Worm (Caenorhabditis elegans) whole organism, L2 larva: ENCODE results near the gene F52H2.3.

Experiments used
- C34F6.9 ChIP-seq: fragments of 150-350 bp; optimal IDR thresholded peaks from 2 replicates; lab custom pipeline; 2014; ENCODE audit warnings: missing biosample characterization, missing genetic modification characterization
- F13H6.1 ChIP-seq: sonication (generic microtip); optimal IDR thresholded peaks from 2 replicates; lab custom pipeline; 2016; ENCODE audit warnings: missing genetic modification characterization, missing compliant biosample characterization
- Y55F3AM.14 ChIP-seq: fragments of 200-800 bp; sonication (Bioruptor generic); optimal IDR thresholded peaks from 2 replicates; lab custom pipeline; 2018; ENCODE audit warnings: mild to moderate bottlenecking, missing genetic modification characterization, missing compliant biosample characterization
- ZK546.5 ChIP-seq: sonication (generic microtip); optimal IDR thresholded peaks from 2 replicates; lab custom pipeline; 2017; ENCODE audit warnings: missing biosample characterization, missing genetic modification characterization
- alr-1 ChIP-seq: fragments of 150-350 bp; optimal IDR thresholded peaks from 2 replicates; lab custom pipeline; 2014; ENCODE audit warnings: missing biosample characterization, missing genetic modification characterization
- ceh-16 ChIP-seq: fragments of 150-350 bp; optimal IDR thresholded peaks from 2 replicates; lab custom pipeline; 2014; ENCODE audit warnings: missing biosample characterization, missing genetic modification characterization
- crh-2 ChIP-seq: sonication (generic microtip); optimal IDR thresholded peaks from 2 replicates; lab custom pipeline; 2017; ENCODE audit warnings: missing biosample characterization, missing genetic modification characterization
- fos-1 ChIP-seq: fragments of 150-350 bp; optimal IDR thresholded peaks from 2 replicates; lab custom pipeline; 2014; ENCODE audit warnings: missing biosample characterization, missing genetic modification characterization
- gmeb-1 ChIP-seq: fragments of 150-350 bp; optimal IDR thresholded peaks from 2 replicates; lab custom pipeline; 2014; ENCODE audit warnings: missing biosample characterization, missing genetic modification characterization
- lin-11 ChIP-seq: fragments of 150-350 bp; sonication (generic microtip); optimal IDR thresholded peaks from 2 replicates; lab custom pipeline; 2014; ENCODE audit warnings: missing biosample characterization, missing genetic modification characterization, inconsistent platforms, mixed read lengths
- lin-13 ChIP-seq: fragments of 150-350 bp; optimal IDR thresholded peaks from 2 replicates; lab custom pipeline; 2014; ENCODE audit warnings: missing biosample characterization, missing genetic modification reagents, missing genetic modification characterization
- lin-39 ChIP-seq: fragments of 150-350 bp; optimal IDR thresholded peaks from 2 replicates; lab custom pipeline; 2014; ENCODE audit warnings: missing biosample characterization, missing genetic modification reagents, missing genetic modification characterization
- lsy-2 ChIP-seq, 2 experiments: fragments of 150-350 bp in 1 of 2; sonication (generic microtip) in 1 of 2; optimal IDR thresholded peaks; 2 replicates each; lab custom pipeline; 2014 to 2017; ENCODE audit warnings: missing biosample characterization in 2 of 2, missing genetic modification characterization in 2 of 2
- mab-5 ChIP-seq: fragments of 150-350 bp; optimal IDR thresholded peaks from 2 replicates; lab custom pipeline; 2014; ENCODE audit warnings: missing biosample characterization, missing genetic modification characterization
- mdl-1 ChIP-seq, 2 experiments: fragments of 150-350 bp in 1 of 2; sonication (generic microtip) in 1 of 2; optimal IDR thresholded peaks; 2 replicates each; lab custom pipeline; 2017; ENCODE audit warnings: missing biosample characterization in 2 of 2, missing genetic modification characterization in 2 of 2
- nhr-10 ChIP-seq: sonication (generic microtip); optimal IDR thresholded peaks from 2 replicates; lab custom pipeline; 2017; ENCODE audit warnings: missing biosample characterization, missing genetic modification characterization
- nhr-11 ChIP-seq: fragments of 150-350 bp; optimal IDR thresholded peaks from 2 replicates; lab custom pipeline; 2014; ENCODE audit warnings: missing biosample characterization, missing genetic modification characterization
- nhr-129 ChIP-seq: fragments of 150-350 bp; optimal IDR thresholded peaks from 2 replicates; lab custom pipeline; 2014; ENCODE audit warnings: missing biosample characterization, missing genetic modification characterization
- nhr-21 ChIP-seq: fragments of 150-350 bp; optimal IDR thresholded peaks from 2 replicates; lab custom pipeline; 2014; ENCODE audit warnings: missing biosample characterization, missing genetic modification characterization
- nhr-23 ChIP-seq: fragments of 150-350 bp; optimal IDR thresholded peaks from 2 replicates; lab custom pipeline; 2014; ENCODE audit warnings: missing biosample characterization, missing genetic modification reagents, missing genetic modification characterization
- nhr-25 ChIP-seq: fragments of 150-350 bp; sonication (generic microtip); optimal IDR thresholded peaks from 3 replicates; lab custom pipeline; 2014; ENCODE audit warnings: missing biosample characterization, missing genetic modification characterization
- nhr-6 ChIP-seq: fragments of 150-350 bp; optimal IDR thresholded peaks from 2 replicates; lab custom pipeline; 2014; ENCODE audit warnings: missing biosample characterization, missing genetic modification characterization
- peb-1 ChIP-seq: fragments of 150-350 bp; optimal IDR thresholded peaks from 2 replicates; lab custom pipeline; 2014; ENCODE audit warnings: missing biosample characterization, missing genetic modification characterization
- sem-4 ChIP-seq: fragments of 150-350 bp; optimal IDR thresholded peaks from 2 replicates; lab custom pipeline; 2014; ENCODE audit warnings: missing biosample characterization, missing genetic modification reagents, missing genetic modification characterization
- sma-3 ChIP-seq: sonication (generic microtip); optimal IDR thresholded peaks from 2 replicates; lab custom pipeline; 2016; ENCODE audit warnings: missing genetic modification reagents, missing genetic modification characterization, missing compliant biosample characterization
- sma-9 ChIP-seq, 2 experiments: fragments of 150-350 bp in 1 of 2; sonication (generic microtip) in 1 of 2; optimal IDR thresholded peaks; 2 replicates each; lab custom pipeline; 2014 to 2016; ENCODE audit warnings: missing genetic modification characterization in 2 of 2, mild to moderate bottlenecking in 1 of 2, missing biosample characterization in 1 of 2, missing compliant biosample characterization in 1 of 2, missing genetic modification reagents in 1 of 2, moderate library complexity in 1 of 2
- snpc-4 ChIP-seq: fragments of 150-350 bp; optimal IDR thresholded peaks from 2 replicates; lab custom pipeline; 2014; ENCODE audit warnings: missing biosample characterization, missing genetic modification characterization
- unc-55 ChIP-seq: fragments of 150-350 bp; sonication (generic microtip); optimal IDR thresholded peaks from 3 replicates; lab custom pipeline; 2014; ENCODE audit warnings: missing biosample characterization, missing genetic modification reagents, missing genetic modification characterization
- zag-1 ChIP-seq: fragments of 150-350 bp; optimal IDR thresholded peaks from 2 replicates; lab custom pipeline; 2014; ENCODE audit warnings: missing biosample characterization, missing genetic modification characterization
- ztf-11 ChIP-seq: sonication (generic microtip); optimal IDR thresholded peaks from 2 replicates; lab custom pipeline; 2017; ENCODE audit warnings: missing biosample characterization, missing genetic modification characterization

The F52H2.3 gene

ce11 chrX:2550665-2551064 is 9.8 kb upstream of the F52H2.3 start:
- TF ChIP-seq gmeb-1 (tag; lab: Kevin White, UChicago) (no peak), lsy-2 (tag; optimal IDR thresholded peaks at IDR 0.05; lab: Kevin White, UChicago) (peak in 1 of 2 experiments; percentile 25), nhr-6 (tag; lab: Kevin White, UChicago) (no peak), peb-1 (tag; lab: Kevin White, UChicago) (no peak), unc-55 (GFP tag; lab: Kevin White, UChicago) (peak; percentile 48), lin-39 (tag; lab: Kevin White, UChicago) (no peak), lin-11 (tag; lab: Kevin White, UChicago) (no peak), Y55F3AM.14 (GFP tag; lab: Kevin White, UChicago) (no peak), C34F6.9 (tag; lab: Kevin White, UChicago) (peak; percentile 35), nhr-25 (tag; lab: Kevin White, UChicago) (no peak), mdl-1 (tag; optimal IDR thresholded peaks at IDR 0.05; lab: Kevin White, UChicago) (no peak)

- TF ChIP-seq C34F6.9 (tag; lab: Kevin White, UChicago) (peak; percentile 53), ZK546.5 (tag; lab: Kevin White, UChicago) (no peak), F13H6.1 (tag; lab: Kevin White, UChicago) (peak; percentile 74), nhr-129 (peak; percentile 70), ztf-11 (tag; lab: Kevin White, UChicago) (no peak), ceh-16 (tag; lab: Kevin White, UChicago) (no peak), unc-55 (GFP tag; lab: Kevin White, UChicago) (peak; percentile 55), peb-1 (tag; lab: Kevin White, UChicago) (no peak), lsy-2 (tag; optimal IDR thresholded peaks at IDR 0.05; lab: Kevin White, UChicago) (peak; percentile 35 to 67), lin-13 (GFP tag; lab: Kevin White, UChicago) (peak; percentile 61), crh-2 (tag; lab: Kevin White, UChicago) (peak; percentile 58), sma-9 (GFP tag; optimal IDR thresholded peaks at IDR 0.05; lab: Kevin White, UChicago) (peak; percentile 66), sma-9 (tag; optimal IDR thresholded peaks at IDR 0.05; lab: Kevin White, UChicago) (no peak), nhr-21 (tag; lab: Kevin White, UChicago) (peak; percentile 66), nhr-23 (tag; lab: Kevin White, UChicago) (no peak), lin-39 (tag; lab: Kevin White, UChicago) (no peak), sem-4 (tag; lab: Kevin White, UChicago) (peak; percentile 13), gmeb-1 (tag; lab: Kevin White, UChicago) (peak; percentile 49), fos-1 (tag; lab: Kevin White, UChicago) (peak; percentile 64), nhr-10 (tag; lab: Kevin White, UChicago) (no peak), zag-1 (peak; percentile 18), sma-3 (GFP tag; lab: Kevin White, UChicago) (peak; percentile 37), nhr-25 (tag; lab: Kevin White, UChicago) (peak; percentile 4), mdl-1 (tag; optimal IDR thresholded peaks at IDR 0.05; lab: Kevin White, UChicago) (peak in 1 of 2 experiments; percentile 54), mab-5 (tag; lab: Kevin White, UChicago) (no peak), nhr-11 (no peak), snpc-4 (tag; lab: Kevin White, UChicago) (peak; percentile 3), lin-11 (tag; lab: Kevin White, UChicago) (peak; percentile 30)
These were observed 8.5 kb upstream of the F52H2.3 start for ce11 chrX:2549322-2549721.

ce11 chrX:2548884-2549283 is 8.0 kb upstream of the F52H2.3 start, which contains the start of gene smvt-1:
Gene smvt-1 (minus strand): TSS chrX:2548984.
- TF ChIP-seq unc-55 (GFP tag; lab: Kevin White, UChicago) (peak; percentile 11), sma-3 (GFP tag; lab: Kevin White, UChicago) (no peak)

DNA sequence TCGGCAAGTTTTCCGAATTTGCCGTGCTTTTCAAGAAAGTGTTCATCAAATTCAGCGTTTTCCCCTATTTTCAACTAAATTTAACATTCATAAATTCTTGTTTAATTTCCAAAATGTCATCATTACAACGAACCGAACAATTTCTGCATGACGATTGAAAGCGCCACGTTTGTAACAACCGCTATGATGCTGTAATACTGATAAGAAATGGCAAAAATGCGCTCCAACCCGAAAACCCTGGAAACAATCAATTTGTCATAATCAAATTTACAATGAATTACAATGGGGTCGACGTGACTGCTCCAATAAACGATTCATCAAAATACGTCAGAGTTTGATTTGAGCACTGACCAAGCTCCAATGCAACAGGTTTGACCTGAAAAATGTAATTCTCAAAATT is 3.8 kb upstream of the F52H2.3 start:
- TF ChIP-seq fos-1 (tag; lab: Kevin White, UChicago) = peak; percentile 66
- TF ChIP-seq peb-1 (tag; lab: Kevin White, UChicago) = no peak
- TF ChIP-seq crh-2 (tag; lab: Kevin White, UChicago) = peak; percentile 79
- peak; percentile 5 for TF ChIP-seq sma-9 (GFP tag; optimal IDR thresholded peaks at IDR 0.05; lab: Kevin White, UChicago)
- no peak for TF ChIP-seq sma-9 (tag; optimal IDR thresholded peaks at IDR 0.05; lab: Kevin White, UChicago)

DNA sequence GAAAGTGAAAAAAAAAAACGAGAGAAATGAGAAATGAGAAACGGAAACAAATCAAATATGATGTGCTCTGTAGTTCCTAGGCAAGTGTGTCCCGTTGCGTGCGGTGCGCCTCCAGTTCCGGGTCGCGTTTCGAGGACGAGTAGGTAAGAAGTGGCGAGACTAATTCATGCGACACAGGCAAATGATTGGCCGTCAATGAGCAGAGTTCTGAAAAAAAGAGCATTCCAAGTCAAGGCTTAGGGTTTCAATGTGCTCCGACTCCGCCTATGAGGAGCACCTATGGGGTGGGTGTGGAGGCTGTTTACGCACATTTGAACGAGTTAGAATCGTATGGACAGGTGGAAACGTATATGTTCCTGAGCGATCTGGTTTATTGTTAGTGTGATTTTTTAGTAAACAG is 2.5 kb upstream of the F52H2.3 start:
- TF ChIP-seq alr-1 (tag; lab: Kevin White, UChicago) = no peak
- peak; percentile 28 for TF ChIP-seq fos-1 (tag; lab: Kevin White, UChicago)
